Worm (Caenorhabditis elegans) whole organism, L3 larva: ENCODE results near the gene C38C6.3.

Source experiments
- fos-1 ChIP-seq: fragments of 150-350 bp; optimal IDR thresholded peaks from 2 replicates; lab custom pipeline; 2014; ENCODE audit warnings: missing biosample characterization, missing genetic modification characterization
- mdl-1 ChIP-seq: fragments of 150-350 bp; optimal IDR thresholded peaks from 2 replicates; lab custom pipeline; 2014; ENCODE audit warnings: missing biosample characterization, missing genetic modification characterization

- TF ChIP-seq fos-1 (no peak), mdl-1 (tag; lab: Kevin White, UChicago) (no peak)
Measured at ce11 chrII:14618158-14618557, 14.8 kb upstream of the C38C6.3 start.
